Fruit fly (Drosophila melanogaster) whole organism, embryonic: Measurements from ENCODE around the gene GstZ1.
A peak's percentile ranks its signal among the peaks of the same experiment; 100 is the strongest.

Source experiments
- C15 ChIP-seq: fragments of 200-800 bp; sonication (Bioruptor generic); IDR thresholded peaks from 3 replicates; pipeline ENCODE4 v1.3.6; 2022; ENCODE audit warnings: missing biosample characterization, missing genetic modification characterization
- CG10431 ChIP-seq: fragments of 200-800 bp; sonication (Bioruptor generic); optimal IDR thresholded peaks from 3 replicates; lab custom pipeline; 2018; ENCODE audit warnings: missing biosample characterization, mild to moderate bottlenecking, missing genetic modification characterization
- CG10462 ChIP-seq: fragments of 200-800 bp; sonication (Bioruptor generic); optimal IDR thresholded peaks from 2 replicates; lab custom pipeline; 2016; ENCODE audit warnings: missing biosample characterization, missing genetic modification characterization
- CG11398 ChIP-seq: fragments of 200-800 bp; sonication (Bioruptor generic); optimal IDR thresholded peaks from 2 replicates; lab custom pipeline; 2016; ENCODE audit warnings: missing biosample characterization, missing genetic modification characterization
- CG11695 ChIP-seq: fragments of 200-800 bp; sonication (Bioruptor generic); IDR thresholded peaks from 3 replicates; pipeline ENCODE4 v1.3.6; 2022; ENCODE audit warnings: missing biosample characterization, missing genetic modification characterization
- CG12299 ChIP-seq: fragments of 200-800 bp; sonication (Bioruptor generic); optimal IDR thresholded peaks from 2 replicates; lab custom pipeline; 2018; ENCODE audit warnings: missing biosample characterization, mild to moderate bottlenecking, missing genetic modification characterization
- CG12942 ChIP-seq: fragments of 200-800 bp; sonication (Bioruptor generic); optimal IDR thresholded peaks from 3 replicates; lab custom pipeline; 2016; ENCODE audit warnings: missing biosample characterization, missing genetic modification characterization
- CG14667 ChIP-seq: fragments of 200-800 bp; sonication (Bioruptor generic); IDR thresholded peaks from 2 replicates; pipeline ENCODE4 v1.3.6; 2022; ENCODE audit warnings: missing biosample characterization, missing genetic modification characterization
- CG17361 ChIP-seq: fragments of 200-800 bp; sonication (Bioruptor generic); IDR thresholded peaks from 3 replicates; pipeline ENCODE4 v1.3.6; 2022; ENCODE audit warnings: missing biosample characterization, missing genetic modification characterization
- CG18262 ChIP-seq: fragments of 200-800 bp; optimal IDR thresholded peaks from 3 replicates; lab custom pipeline; 2019; ENCODE audit warnings: missing biosample characterization, mild to moderate bottlenecking, missing genetic modification characterization, moderate library complexity
- CG18764 ChIP-seq: fragments of 200-800 bp; sonication (Bioruptor generic); optimal IDR thresholded peaks from 3 replicates; lab custom pipeline; 2016; ENCODE audit warnings: missing biosample characterization, missing genetic modification characterization
- CG2116 ChIP-seq: fragments of 200-800 bp; sonication (Bioruptor generic); optimal IDR thresholded peaks from 3 replicates; lab custom pipeline; 2018; ENCODE audit warnings: missing biosample characterization, mild to moderate bottlenecking, missing genetic modification characterization
- CG33557 ChIP-seq: fragments of 200-800 bp; sonication (Bioruptor generic); optimal IDR thresholded peaks from 2 replicates; lab custom pipeline; 2019; ENCODE audit warnings: missing biosample characterization, mild to moderate bottlenecking, missing genetic modification characterization, moderate library complexity
- CG3995 ChIP-seq: fragments of 200-800 bp; sonication (Bioruptor generic); optimal IDR thresholded peaks from 3 replicates; lab custom pipeline; 2016; ENCODE audit warnings: missing biosample characterization, missing genetic modification characterization
- CG43689 ChIP-seq: fragments of 200-800 bp; sonication (Bioruptor generic); IDR thresholded peaks from 2 replicates; pipeline ENCODE4 v1.3.6; 2022; ENCODE audit warnings: missing biosample characterization, missing genetic modification characterization
- CG6689 ChIP-seq: fragments of 200-800 bp; sonication (Bioruptor generic); IDR thresholded peaks from 2 replicates; pipeline ENCODE4 v1.3.6; 2022; ENCODE audit warnings: missing biosample characterization, missing genetic modification characterization
- CG6765 ChIP-seq: fragments of 200-800 bp; sonication (Bioruptor generic); optimal IDR thresholded peaks from 3 replicates; lab custom pipeline; 2017; ENCODE audit warnings: missing biosample characterization, mild to moderate bottlenecking, missing genetic modification characterization
- CG6854 ChIP-seq: fragments of 200-800 bp; sonication (Bioruptor generic); optimal IDR thresholded peaks from 3 replicates; lab custom pipeline; 2017; ENCODE audit warnings: missing biosample characterization, mild to moderate bottlenecking, missing genetic modification characterization
- D19B ChIP-seq: fragments of 200-800 bp; sonication (Bioruptor generic); optimal IDR thresholded peaks from 2 replicates; lab custom pipeline; 2017; ENCODE audit warnings: missing biosample characterization, mild to moderate bottlenecking, missing genetic modification characterization
- Doc3 ChIP-seq: fragments of 200-800 bp; sonication (Bioruptor generic); IDR thresholded peaks from 3 replicates; pipeline ENCODE4 v1.3.6; 2022; ENCODE audit warnings: missing biosample characterization, missing genetic modification characterization; ENCODE audit not compliant: partially characterized antibody
- Med ChIP-seq: fragments of 200-800 bp; sonication (Bioruptor generic); peaks from one replicate; lab custom pipeline; 2016; ENCODE audit warnings: missing biosample characterization, missing genetic modification characterization, mild to moderate bottlenecking, inconsistent platforms, moderate library complexity
- NFAT ChIP-seq: fragments of 200-800 bp; sonication (Bioruptor generic); IDR thresholded peaks from 2 replicates; pipeline ENCODE4 v1.3.6; 2022; ENCODE audit warnings: missing biosample characterization, missing genetic modification characterization
- NK7.1 ChIP-seq: fragments of 200-800 bp; sonication (Bioruptor generic); optimal IDR thresholded peaks from 3 replicates; lab custom pipeline; 2016; ENCODE audit warnings: missing biosample characterization, missing genetic modification characterization
- Nf-YC ChIP-seq: fragments of 200-800 bp; optimal IDR thresholded peaks from 3 replicates; lab custom pipeline; 2019; ENCODE audit warnings: missing biosample characterization, mild to moderate bottlenecking, missing genetic modification characterization, moderate library complexity
- Six4 ChIP-seq: fragments of 200-800 bp; sonication (Bioruptor generic); optimal IDR thresholded peaks from 2 replicates; lab custom pipeline; 2016; ENCODE audit warnings: missing biosample characterization, missing genetic modification characterization
- Xrp1 ChIP-seq: fragments of 200-800 bp; sonication (Bioruptor generic); IDR thresholded peaks from 2 replicates; pipeline ENCODE4 v1.3.6; 2022; ENCODE audit warnings: missing biosample characterization, missing genetic modification characterization
- ac ChIP-seq: fragments of 200-800 bp; sonication (Bioruptor generic); optimal IDR thresholded peaks from 3 replicates; lab custom pipeline; 2017; ENCODE audit warnings: missing biosample characterization, mild to moderate bottlenecking, missing genetic modification characterization
- bbx ChIP-seq: fragments of 200-800 bp; sonication (Bioruptor generic); IDR thresholded peaks from 2 replicates; pipeline ENCODE4 v1.3.6; 2022; ENCODE audit warnings: missing biosample characterization, missing genetic modification characterization; ENCODE audit not compliant: partially characterized antibody
- bowl ChIP-seq: fragments of 200-800 bp; sonication (Bioruptor generic); IDR thresholded peaks from 2 replicates; pipeline ENCODE4 v1.3.6; 2022; ENCODE audit warnings: missing biosample characterization, missing genetic modification characterization
- cas ChIP-seq: fragments of 200-800 bp; sonication (Bioruptor generic); IDR thresholded peaks from 2 replicates; pipeline ENCODE4 v1.3.6; 2022; ENCODE audit warnings: missing biosample characterization, missing genetic modification characterization
- cg ChIP-seq: fragments of 200-800 bp; sonication (Bioruptor generic); optimal IDR thresholded peaks from 3 replicates; lab custom pipeline; 2019; ENCODE audit warnings: missing biosample characterization, mild to moderate bottlenecking, missing genetic modification characterization, moderate library complexity
- emc ChIP-seq: fragments of 200-800 bp; sonication (Bioruptor generic); optimal IDR thresholded peaks from 2 replicates; lab custom pipeline; 2016; ENCODE audit warnings: missing biosample characterization, missing genetic modification characterization
- en ChIP-seq: fragments of 200-800 bp; sonication (Bioruptor generic); optimal IDR thresholded peaks from 2 replicates; lab custom pipeline; 2016; ENCODE audit warnings: missing biosample characterization, missing genetic modification characterization
- fd64A ChIP-seq: fragments of 200-800 bp; sonication (Bioruptor generic); optimal IDR thresholded peaks from 3 replicates; lab custom pipeline; 2018; ENCODE audit warnings: missing biosample characterization, mild to moderate bottlenecking, missing genetic modification characterization
- gfzf ChIP-seq: fragments of 200-800 bp; sonication (Bioruptor generic); optimal IDR thresholded peaks from 2 replicates; lab custom pipeline; 2016; ENCODE audit warnings: missing biosample characterization, mild to moderate bottlenecking, missing genetic modification characterization, moderate library complexity
- hbn ChIP-seq: fragments of 200-800 bp; sonication (Bioruptor generic); IDR thresholded peaks from 2 replicates; pipeline ENCODE4 v1.3.6; 2022; ENCODE audit warnings: missing biosample characterization, missing genetic modification characterization; ENCODE audit not compliant: partially characterized antibody
- hth ChIP-seq: fragments of >200 bp; optimal IDR thresholded peaks from 2 replicates; lab custom pipeline; 2017; ENCODE audit warnings: inconsistent platforms
- jumu ChIP-seq: fragments of 200-800 bp; sonication (Bioruptor generic); optimal IDR thresholded peaks from 3 replicates; lab custom pipeline; 2016; ENCODE audit warnings: missing biosample characterization, missing genetic modification characterization
- knrl ChIP-seq: fragments of 200-800 bp; sonication (Bioruptor generic); IDR thresholded peaks from 3 replicates; pipeline ENCODE4 v1.3.6; 2022; ENCODE audit warnings: missing biosample characterization, missing genetic modification characterization; ENCODE audit not compliant: partially characterized antibody
- lola ChIP-seq, 3 experiments: fragments of >200 bp in 2 of 3; fragments of 200-800 bp in 1 of 3; sonication (Bioruptor generic) in 1 of 3; optimal IDR thresholded peaks; 2 replicates each; lab custom pipeline; 2017 to 2019; ENCODE audit warnings: missing biosample characterization in 3 of 3, missing genetic modification characterization in 3 of 3, mild to moderate bottlenecking in 1 of 3, moderate library complexity in 1 of 3
- maf-S ChIP-seq: fragments of 200-800 bp; sonication (Bioruptor generic); optimal IDR thresholded peaks from 2 replicates; lab custom pipeline; 2016; ENCODE audit warnings: missing biosample characterization, missing genetic modification characterization
- nmo ChIP-seq: fragments of 200-800 bp; sonication (Bioruptor generic); optimal IDR thresholded peaks from 2 replicates; lab custom pipeline; 2018; ENCODE audit warnings: missing biosample characterization, mild to moderate bottlenecking, missing genetic modification characterization, moderate library complexity
- otp ChIP-seq: fragments of 200-800 bp; sonication (Bioruptor generic); IDR thresholded peaks from 3 replicates; pipeline ENCODE4, ENCODE4 v1.3.6; 2022; ENCODE audit warnings: missing biosample characterization, missing genetic modification characterization
- pho ChIP-seq: fragments of 200-800 bp; sonication (Bioruptor generic); optimal IDR thresholded peaks from 2 replicates; lab custom pipeline; 2016; ENCODE audit warnings: missing biosample characterization, missing genetic modification characterization
- pros ChIP-seq: fragments of 200-800 bp; sonication (Bioruptor generic); optimal IDR thresholded peaks from 3 replicates; lab custom pipeline; 2019; ENCODE audit warnings: missing biosample characterization, mild to moderate bottlenecking, missing genetic modification characterization, moderate library complexity
- repo ChIP-seq: fragments of 200-800 bp; sonication (Bioruptor generic); optimal IDR thresholded peaks from 2 replicates; lab custom pipeline; 2016; ENCODE audit warnings: missing biosample characterization, missing genetic modification characterization
- rib ChIP-seq: fragments of 200-800 bp; sonication (Bioruptor generic); IDR thresholded peaks from 2 replicates; pipeline ENCODE4 v1.3.6; 2022; ENCODE audit warnings: missing biosample characterization, missing genetic modification characterization
- unpg ChIP-seq: fragments of 200-800 bp; sonication (Bioruptor generic); optimal IDR thresholded peaks from 3 replicates; lab custom pipeline; 2018; ENCODE audit warnings: missing biosample characterization, mild to moderate bottlenecking, missing genetic modification characterization, moderate library complexity
- zen2 ChIP-seq: fragments of 200-800 bp; sonication (Bioruptor generic); IDR thresholded peaks from 3 replicates; pipeline ENCODE4 v1.3.6; 2022; ENCODE audit warnings: missing biosample characterization, missing genetic modification characterization; ENCODE audit not compliant: partially characterized antibody

The GstZ1 gene

dm6 chr3R:9434543-9435407 lies 21.6 kb downstream of the GstZ1 start (continued):
- peak; percentile 74 for TF ChIP-seq Nf-YC
- TF ChIP-seq CG6765 (GFP tag; lab: Kevin White, UChicago): peak; percentile 88
- peak; percentile 80 for TF ChIP-seq CG14667 (GFP tag; lab: Robert Waterston, UW)
- TF ChIP-seq zen2 (GFP tag; lab: Robert Waterston, UW): no peak
- TF ChIP-seq CG12299: peak; percentile 82
- TF ChIP-seq CG2116 (GFP tag; lab: Kevin White, UChicago): peak; percentile 64
- peak; percentile 88 for TF ChIP-seq CG11695 (GFP tag; lab: Robert Waterston, UW)
- TF ChIP-seq unpg (GFP tag; lab: Kevin White, UChicago): peak; percentile 91
- no peak for TF ChIP-seq Doc3 (GFP tag; lab: Robert Waterston, UW)
- peak; percentile 88 for TF ChIP-seq CG17361
- TF ChIP-seq CG18764 (GFP tag; lab: Kevin White, UChicago): peak; percentile 68
- TF ChIP-seq bowl (GFP tag; lab: Robert Waterston, UW): peak; percentile 73; the same call in 1 of the 2 replicates
- peak; percentile 80 for TF ChIP-seq otp (GFP tag; lab: Robert Waterston, UW)
- peak in 1 of 3 experiments; percentile 52 for TF ChIP-seq lola (GFP tag; optimal IDR thresholded peaks at IDR 0.05; lab: Kevin White, UChicago)
- TF ChIP-seq emc: peak; percentile 69
- no peak for TF ChIP-seq bbx (GFP tag; lab: Robert Waterston, UW)
- TF ChIP-seq C15 (GFP tag; lab: Robert Waterston, UW): peak; percentile 75; the same call in 2 of the 3 replicates
- peak; percentile 41 for TF ChIP-seq CG33557 (GFP tag; lab: Kevin White, UChicago)
- TF ChIP-seq nmo: peak; percentile 88
- TF ChIP-seq cas: peak; percentile 68
- peak; percentile 65 for TF ChIP-seq CG10462 (GFP tag; lab: Kevin White, UChicago)
- peak; percentile 78 for TF ChIP-seq maf-S
- TF ChIP-seq CG12942: peak; percentile 57
- peak; percentile 85 for TF ChIP-seq CG18262 (tag; lab: Kevin White, UChicago)
- TF ChIP-seq knrl: no peak
- TF ChIP-seq hth (lab: Kevin White, UChicago): no peak
- TF ChIP-seq CG43689: peak; percentile 60; the same call in 1 of the 2 replicates
- peak; percentile 25 for TF ChIP-seq cg (GFP tag; lab: Kevin White, UChicago)
- peak; percentile 42 for TF ChIP-seq CG3995
- TF ChIP-seq gfzf: no peak
- peak; percentile 67 for TF ChIP-seq NK7.1 (GFP tag; lab: Kevin White, UChicago)
- peak; percentile 88 for TF ChIP-seq CG6854 (GFP tag; lab: Kevin White, UChicago)
- TF ChIP-seq hbn: no peak
- TF ChIP-seq CG10431 (GFP tag; lab: Kevin White, UChicago): peak; percentile 8
- peak; percentile 50 for TF ChIP-seq repo (GFP tag; lab: Kevin White, UChicago)
- peak; percentile 75 for TF ChIP-seq NFAT (GFP tag; lab: Robert Waterston, UW)
- peak; percentile 60 for TF ChIP-seq D19B (GFP tag; lab: Kevin White, UChicago)
- TF ChIP-seq pros (GFP tag; lab: Kevin White, UChicago): no peak
- peak; percentile 10 for TF ChIP-seq CG11398
- peak; percentile 60; the same call in 1 of the 2 replicates for TF ChIP-seq rib (GFP tag; lab: Robert Waterston, UW)
- no peak for TF ChIP-seq ac
- peak; percentile 94 for TF ChIP-seq Med (GFP tag; lab: Kevin White, UChicago)
- TF ChIP-seq CG6689 (GFP tag; lab: Robert Waterston, UW): peak; percentile 88
- peak; percentile 77 for TF ChIP-seq Six4
- no peak for TF ChIP-seq fd64A (GFP tag; lab: Kevin White, UChicago)
- peak; percentile 82 for TF ChIP-seq pho (GFP tag; lab: Kevin White, UChicago)
- peak; percentile 41 for TF ChIP-seq en (GFP tag; lab: Kevin White, UChicago)
- TF ChIP-seq jumu (GFP tag; lab: Kevin White, UChicago): peak; percentile 78
- TF ChIP-seq Xrp1 (GFP tag; lab: Robert Waterston, UW): peak; percentile 87
